Fruit fly (Drosophila melanogaster) whole organism, embryonic: ENCODE data around the gene Mkk4.
A peak's percentile ranks its signal among the peaks of the same experiment; 100 is the strongest.

Experiments
- Aef1 ChIP-seq: fragments of 200-800 bp; sonication (Bioruptor generic); IDR thresholded peaks from 3 replicates; pipeline ENCODE4 v1.3.6; 2022; ENCODE audit warnings: missing biosample characterization, missing genetic modification characterization
- Asciz ChIP-seq: fragments of 200-800 bp; sonication (Bioruptor generic); optimal IDR thresholded peaks from 2 replicates; lab custom pipeline; 2017; ENCODE audit warnings: missing biosample characterization, mild to moderate bottlenecking, missing genetic modification characterization, missing genetic modification reagents
- CG10209 ChIP-seq: fragments of 200-800 bp; sonication (Bioruptor generic); optimal IDR thresholded peaks from 3 replicates; lab custom pipeline; 2017; ENCODE audit warnings: missing biosample characterization, mild to moderate bottlenecking, missing genetic modification characterization, missing genetic modification reagents
- CG10979 ChIP-seq: fragments of 200-800 bp; sonication (Bioruptor generic); optimal IDR thresholded peaks from 2 replicates; lab custom pipeline; 2018; ENCODE audit warnings: missing biosample characterization, mild to moderate bottlenecking, missing genetic modification characterization, moderate library complexity
- CG11695 ChIP-seq: fragments of 200-800 bp; sonication (Bioruptor generic); IDR thresholded peaks from 3 replicates; pipeline ENCODE4 v1.3.6; 2022; ENCODE audit warnings: missing biosample characterization, missing genetic modification characterization
- CG12104 ChIP-seq: fragments of 200-800 bp; sonication (Bioruptor generic); optimal IDR thresholded peaks from 3 replicates; lab custom pipeline; 2016; ENCODE audit warnings: missing biosample characterization, missing genetic modification characterization
- CG12391 ChIP-seq: fragments of 200-800 bp; sonication (Bioruptor generic); optimal IDR thresholded peaks from 3 replicates; lab custom pipeline; 2018; ENCODE audit warnings: missing biosample characterization, mild to moderate bottlenecking, missing genetic modification characterization, moderate library complexity
- CG13624 ChIP-seq: fragments of 200-800 bp; sonication (Bioruptor generic); optimal IDR thresholded peaks from 2 replicates; lab custom pipeline; 2016; ENCODE audit warnings: missing biosample characterization, missing genetic modification characterization
- CG14014 ChIP-seq: fragments of 200-800 bp; sonication (Bioruptor generic); IDR thresholded peaks from 2 replicates; pipeline ENCODE4 v1.3.6; 2022; ENCODE audit warnings: missing biosample characterization, missing genetic modification characterization
- CG15073 ChIP-seq: fragments of 200-800 bp; sonication (Bioruptor generic); optimal IDR thresholded peaks from 2 replicates; lab custom pipeline; 2016; ENCODE audit warnings: missing biosample characterization, missing genetic modification characterization
- CG17385 ChIP-seq: fragments of 200-800 bp; sonication (Bioruptor generic); optimal IDR thresholded peaks from 3 replicates; lab custom pipeline; 2018; ENCODE audit warnings: missing biosample characterization, mild to moderate bottlenecking, missing genetic modification characterization
- CG18011 ChIP-seq: fragments of 200-800 bp; sonication (Bioruptor generic); optimal IDR thresholded peaks from 2 replicates; lab custom pipeline; 2017; ENCODE audit warnings: missing biosample characterization, missing genetic modification characterization, mild to moderate bottlenecking, moderate library complexity, missing genotype
- CG30431 ChIP-seq: fragments of 200-800 bp; sonication (Bioruptor generic); optimal IDR thresholded peaks from 2 replicates; lab custom pipeline; 2017; ENCODE audit warnings: missing biosample characterization, missing genetic modification characterization
- CG32772 ChIP-seq: fragments of 200-800 bp; sonication (Bioruptor generic); IDR thresholded peaks from 2 replicates; pipeline ENCODE4 v1.3.6; 2022; ENCODE audit warnings: missing biosample characterization, missing genetic modification characterization
- CG3995 ChIP-seq: fragments of 200-800 bp; sonication (Bioruptor generic); optimal IDR thresholded peaks from 3 replicates; lab custom pipeline; 2016; ENCODE audit warnings: missing biosample characterization, missing genetic modification characterization
- CG6175 ChIP-seq: fragments of 200-800 bp; sonication (Bioruptor generic); IDR thresholded peaks from 3 replicates; pipeline ENCODE4 v1.3.6; 2022; ENCODE audit warnings: missing biosample characterization, missing genetic modification characterization
- CG7928 ChIP-seq: fragments of 200-800 bp; sonication (Bioruptor generic); optimal IDR thresholded peaks from 2 replicates; lab custom pipeline; 2017; ENCODE audit warnings: missing biosample characterization, mild to moderate bottlenecking, missing genetic modification characterization
- CG8359 ChIP-seq: fragments of 200-800 bp; sonication (Bioruptor generic); optimal IDR thresholded peaks from 2 replicates; lab custom pipeline; 2017; ENCODE audit warnings: missing biosample characterization, mild to moderate bottlenecking, missing genetic modification characterization, borderline replicate concordance
- CG9215 ChIP-seq: fragments of 200-800 bp; sonication (Bioruptor generic); IDR thresholded peaks from 2 replicates; pipeline ENCODE4 v1.3.6; 2022; ENCODE audit warnings: missing biosample characterization, missing genetic modification characterization
- CrebB ChIP-seq: fragments of 200-800 bp; sonication (Bioruptor generic); optimal IDR thresholded peaks from 3 replicates; lab custom pipeline; 2018; ENCODE audit warnings: missing biosample characterization, mild to moderate bottlenecking, missing genetic modification characterization
- D19B ChIP-seq: fragments of 200-800 bp; sonication (Bioruptor generic); optimal IDR thresholded peaks from 2 replicates; lab custom pipeline; 2017; ENCODE audit warnings: missing biosample characterization, mild to moderate bottlenecking, missing genetic modification characterization
- Dfd ChIP-seq, 2 experiments: fragments of >200 bp; optimal IDR thresholded peaks; 2 replicates each; lab custom pipeline; 2017; ENCODE audit warnings: missing biosample characterization in 2 of 2, missing genetic modification characterization in 2 of 2
- HLH4C ChIP-seq: fragments of 200-800 bp; sonication (Bioruptor generic); IDR thresholded peaks from 3 replicates; pipeline ENCODE4 v1.3.6; 2022; ENCODE audit warnings: missing biosample characterization, missing genetic modification characterization; ENCODE audit not compliant: partially characterized antibody
- Kr ChIP-seq: fragments of 200-800 bp; sonication (Bioruptor generic); optimal IDR thresholded peaks from 2 replicates; lab custom pipeline; 2017; ENCODE audit warnings: missing biosample characterization, mild to moderate bottlenecking, missing genetic modification characterization
- Meics ChIP-seq: fragments of 200-800 bp; sonication (Bioruptor generic); optimal IDR thresholded peaks from 2 replicates; lab custom pipeline; 2017; ENCODE audit warnings: missing biosample characterization, mild to moderate bottlenecking, missing genetic modification characterization
- NFAT ChIP-seq: fragments of 200-800 bp; sonication (Bioruptor generic); IDR thresholded peaks from 2 replicates; pipeline ENCODE4 v1.3.6; 2022; ENCODE audit warnings: missing biosample characterization, missing genetic modification characterization
- NK7.1 ChIP-seq: fragments of 200-800 bp; sonication (Bioruptor generic); optimal IDR thresholded peaks from 3 replicates; lab custom pipeline; 2016; ENCODE audit warnings: missing biosample characterization, missing genetic modification characterization
- Neu2 ChIP-seq: fragments of 200-800 bp; sonication (Bioruptor generic); optimal IDR thresholded peaks from 3 replicates; lab custom pipeline; 2016; ENCODE audit warnings: missing biosample characterization, missing genetic modification characterization, borderline replicate concordance
- Poxn ChIP-seq: fragments of 200-800 bp; sonication (Bioruptor generic); IDR thresholded peaks from 2 replicates; pipeline ENCODE4 v1.3.6; 2022; ENCODE audit warnings: missing biosample characterization, missing genetic modification characterization
- Rx ChIP-seq: fragments of 200-800 bp; sonication (Bioruptor generic); IDR thresholded peaks from 2 replicates; pipeline ENCODE4 v1.3.6; 2022; ENCODE audit warnings: missing biosample characterization, missing genetic modification characterization
- Usf ChIP-seq: fragments of 200-800 bp; sonication (Bioruptor generic); optimal IDR thresholded peaks from 2 replicates; lab custom pipeline; 2017; ENCODE audit warnings: missing genotype, missing biosample characterization, missing genetic modification characterization
- YL-1 ChIP-seq: fragments of 200-800 bp; sonication (Bioruptor generic); optimal IDR thresholded peaks from 3 replicates; lab custom pipeline; 2017; ENCODE audit warnings: missing biosample characterization, mild to moderate bottlenecking, missing genetic modification characterization
- cas ChIP-seq: fragments of 200-800 bp; sonication (Bioruptor generic); IDR thresholded peaks from 2 replicates; pipeline ENCODE4 v1.3.6; 2022; ENCODE audit warnings: missing biosample characterization, missing genetic modification characterization
- esg ChIP-seq: fragments of 200-800 bp; sonication (Bioruptor generic); conservative IDR thresholded peaks from 2 replicates; pipeline ENCODE4 v1.3.6; 2022; ENCODE audit warnings: missing biosample characterization, missing genetic modification characterization
- gce ChIP-seq: fragments of 200-800 bp; sonication (Bioruptor generic); IDR thresholded peaks from 3 replicates; pipeline ENCODE4 v1.3.6; 2022; ENCODE audit warnings: missing biosample characterization, missing genetic modification characterization
- gfzf ChIP-seq: fragments of 200-800 bp; sonication (Bioruptor generic); optimal IDR thresholded peaks from 2 replicates; lab custom pipeline; 2016; ENCODE audit warnings: missing biosample characterization, mild to moderate bottlenecking, missing genetic modification characterization, moderate library complexity
- hkb ChIP-seq, 2 experiments: fragments of 200-800 bp in 1 of 2; fragments of >200 bp in 1 of 2; sonication (Bioruptor generic) in 1 of 2; IDR thresholded peaks in 1 of 2; optimal IDR thresholded peaks in 1 of 2; 2 replicates each; pipeline versions ENCODE4 v1.3.6 to Lab custom; 2017 to 2022; ENCODE audit warnings: missing biosample characterization in 1 of 2, missing genetic modification characterization in 1 of 2
- knrl ChIP-seq: fragments of 200-800 bp; sonication (Bioruptor generic); IDR thresholded peaks from 3 replicates; pipeline ENCODE4 v1.3.6; 2022; ENCODE audit warnings: missing biosample characterization, missing genetic modification characterization; ENCODE audit not compliant: partially characterized antibody
- lov ChIP-seq, 2 experiments: fragments of 200-800 bp in 1 of 2; fragments of >200 bp in 1 of 2; sonication (Bioruptor generic) in 1 of 2; IDR thresholded peaks in 1 of 2; optimal IDR thresholded peaks in 1 of 2; 2 replicates in 1 of 2; 3 replicates in 1 of 2; pipeline versions ENCODE4 v1.3.6 to Lab custom; 2017 to 2022; ENCODE audit warnings: missing biosample characterization in 1 of 2, missing genetic modification characterization in 1 of 2
- nmo ChIP-seq: fragments of 200-800 bp; sonication (Bioruptor generic); optimal IDR thresholded peaks from 2 replicates; lab custom pipeline; 2018; ENCODE audit warnings: missing biosample characterization, mild to moderate bottlenecking, missing genetic modification characterization, moderate library complexity
- pan ChIP-seq, 4 experiments: fragments of >200 bp in 3 of 4; fragments of 200-800 bp in 1 of 4; sonication (Bioruptor generic) in 1 of 4; optimal IDR thresholded peaks in 3 of 4; IDR thresholded peaks in 1 of 4; 2 replicates each; pipeline versions ENCODE4 v1.3.6 to Lab custom; 2017 to 2022; ENCODE audit warnings: missing biosample characterization in 2 of 4, missing genetic modification characterization in 2 of 4, mixed read lengths in 1 of 4
- pho ChIP-seq: fragments of 200-800 bp; sonication (Bioruptor generic); optimal IDR thresholded peaks from 2 replicates; lab custom pipeline; 2016; ENCODE audit warnings: missing biosample characterization, missing genetic modification characterization
- scrt ChIP-seq: fragments of 200-800 bp; sonication (Bioruptor generic); optimal IDR thresholded peaks from 2 replicates; lab custom pipeline; 2018; ENCODE audit warnings: missing biosample characterization, mild to moderate bottlenecking, missing genetic modification characterization, moderate library complexity
- seq ChIP-seq: fragments of 200-800 bp; sonication (Bioruptor generic); IDR thresholded peaks from 2 replicates; pipeline ENCODE4 v1.3.6; 2022; ENCODE audit warnings: missing biosample characterization, missing genetic modification characterization
- slp2 ChIP-seq: fragments of 200-800 bp; sonication (Bioruptor generic); optimal IDR thresholded peaks from 2 replicates; lab custom pipeline; 2016; ENCODE audit warnings: missing biosample characterization, missing genetic modification characterization
- stc ChIP-seq: fragments of 200-800 bp; sonication (Bioruptor generic); IDR thresholded peaks from 2 replicates; pipeline ENCODE4 v1.3.6; 2022; ENCODE audit warnings: missing biosample characterization, missing genetic modification characterization
- trh ChIP-seq: fragments of 200-800 bp; sonication (Bioruptor generic); optimal IDR thresholded peaks from 2 replicates; lab custom pipeline; 2016; ENCODE audit warnings: missing biosample characterization, missing genetic modification characterization
- yki ChIP-seq: fragments of >200 bp; optimal IDR thresholded peaks from 3 replicates; lab custom pipeline; 2018
- zen ChIP-seq: fragments of 200-800 bp; sonication (Bioruptor generic); optimal IDR thresholded peaks from 3 replicates; lab custom pipeline; 2018; ENCODE audit warnings: missing biosample characterization, mild to moderate bottlenecking, missing genetic modification characterization, moderate library complexity

The Mkk4 gene

DNA sequence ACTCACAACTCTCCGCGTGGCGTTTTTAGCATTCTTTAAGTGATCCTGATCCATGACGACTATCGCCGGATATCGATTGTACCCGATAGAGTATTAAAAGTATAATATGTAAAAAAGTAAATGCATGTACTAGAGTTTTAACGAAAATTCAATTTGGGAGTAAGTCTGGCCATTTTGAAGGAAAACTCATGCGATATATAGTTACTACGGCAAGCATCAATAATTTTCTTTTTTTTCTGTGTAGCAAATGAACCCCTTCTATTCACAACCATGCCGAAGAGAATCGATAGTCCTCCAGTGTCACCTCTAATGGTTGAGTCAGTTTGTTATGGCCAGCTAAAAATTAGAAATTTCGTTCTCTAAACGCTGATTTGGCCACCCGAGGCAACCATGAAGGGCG is 2.1 kb upstream of the Mkk4 start, which contains the start of the genes Sys1 and Dhod (continued):
- no peak for TF ChIP-seq lov (optimal IDR thresholded peaks at IDR 0.05; lab: Kevin White, UChicago)
- TF ChIP-seq lov (GFP tag; IDR thresholded peaks at IDR 0.05; lab: Robert Waterston, UW), result 0 out of 3 replicates have a peak, but pooled peaks have one; percentile 10
- TF ChIP-seq CG9215 (GFP tag; lab: Robert Waterston, UW), result peak; percentile 64
- TF ChIP-seq CG32772 (GFP tag; lab: Robert Waterston, UW), result peak; percentile 60
- peak; percentile 75 for TF ChIP-seq CG12391
- TF ChIP-seq HLH4C (GFP tag; lab: Robert Waterston, UW), result peak; percentile 83
- no peak for TF ChIP-seq stc (GFP tag; lab: Robert Waterston, UW)
- 0 out of 3 replicates have a peak, but pooled peaks have one; percentile 35 for TF ChIP-seq Aef1 (GFP tag; lab: Robert Waterston, UW)
- TF ChIP-seq scrt, result peak; percentile 26
- 0 out of 2 replicates have a peak, but pooled peaks have one; percentile 37 for TF ChIP-seq cas (GFP tag; lab: Robert Waterston, UW)
- TF ChIP-seq Rx (GFP tag; lab: Robert Waterston, UW), result 0 out of 2 replicates have a peak, but pooled peaks have one; percentile 12
- TF ChIP-seq CG10979 (tag; lab: Kevin White, UChicago), result peak; percentile 61
- TF ChIP-seq NK7.1, result peak; percentile 39
- TF ChIP-seq YL-1 (GFP tag; lab: Kevin White, UChicago), result peak; percentile 60
- no peak for TF ChIP-seq CG30431
- no peak for TF ChIP-seq pan (optimal IDR thresholded peaks at IDR 0.05; lab: Kevin White, UChicago)
- TF ChIP-seq pan (GFP tag; optimal IDR thresholded peaks at IDR 0.05 in 1 of 2, IDR thresholded peaks at IDR 0.05 in 1 of 2), result peak in 1 of 2 experiments; percentile 72
- TF ChIP-seq D19B (GFP tag; lab: Kevin White, UChicago), result no peak
- TF ChIP-seq pho (GFP tag; lab: Kevin White, UChicago), result peak; percentile 60
- no peak for TF ChIP-seq CG15073 (GFP tag; lab: Kevin White, UChicago)
- TF ChIP-seq CG10209 (GFP tag; lab: Kevin White, UChicago), result peak; percentile 47
- peak; percentile 69 for TF ChIP-seq CG7928 (GFP tag; lab: Kevin White, UChicago)
- peak; percentile 74 for TF ChIP-seq CG3995 (GFP tag; lab: Kevin White, UChicago)
- no peak for TF ChIP-seq Poxn
- peak; percentile 10 for TF ChIP-seq Kr
- TF ChIP-seq knrl (GFP tag; lab: Robert Waterston, UW), result peak; percentile 87
- 0 out of 3 replicates have a peak, but pooled peaks have one; percentile 40 for TF ChIP-seq gce (GFP tag; lab: Robert Waterston, UW)
- no peak for TF ChIP-seq Neu2 (GFP tag; lab: Kevin White, UChicago)
- peak; percentile 6 for TF ChIP-seq slp2 (GFP tag; lab: Kevin White, UChicago)
- peak; percentile 60 for TF ChIP-seq CG18011 (GFP tag; lab: Kevin White, UChicago)
- TF ChIP-seq hkb (optimal IDR thresholded peaks at IDR 0.05; lab: Kevin White, UChicago), result no peak
- TF ChIP-seq hkb (GFP tag; IDR thresholded peaks at IDR 0.05; lab: Robert Waterston, UW), result peak; percentile 65; the same call in 1 of the 2 replicates
- TF ChIP-seq Dfd (GFP tag; optimal IDR thresholded peaks at IDR 0.05; lab: Kevin White, UChicago), result no peak
- peak; percentile 16 for TF ChIP-seq gfzf (GFP tag; lab: Kevin White, UChicago)
- TF ChIP-seq zen (tag; lab: Kevin White, UChicago), result peak; percentile 41
- TF ChIP-seq CG8359, result no peak
- TF ChIP-seq Asciz (GFP tag; lab: Kevin White, UChicago), result no peak
- TF ChIP-seq Usf, result no peak
- TF ChIP-seq CG12104 (GFP tag; lab: Kevin White, UChicago), result no peak
- no peak for TF ChIP-seq trh (GFP tag; lab: Kevin White, UChicago)
- no peak for TF ChIP-seq CrebB (tag; lab: Kevin White, UChicago)
- peak; percentile 59; the same call in 1 of the 2 replicates for TF ChIP-seq CG14014 (GFP tag; lab: Robert Waterston, UW)
- peak; percentile 28 for TF ChIP-seq CG17385 (GFP tag; lab: Kevin White, UChicago)
- peak; percentile 58 for TF ChIP-seq nmo
- TF ChIP-seq Meics (GFP tag; lab: Kevin White, UChicago), result peak; percentile 57
- TF ChIP-seq NFAT, result peak; percentile 41; the same call in 1 of the 2 replicates
- TF ChIP-seq esg (GFP tag; lab: Robert Waterston, UW), result peak; percentile 49
- TF ChIP-seq CG13624, result peak; percentile 74
- 0 out of 2 replicates have a peak, but pooled peaks have one; percentile 34 for TF ChIP-seq seq (GFP tag; lab: Robert Waterston, UW)
- TF ChIP-seq CG6175 (GFP tag; lab: Robert Waterston, UW), result no peak
- no peak for TF ChIP-seq yki
- TF ChIP-seq CG11695 (GFP tag; lab: Robert Waterston, UW), result peak; percentile 49; the same call in 1 of the 3 replicates
